Worm (Caenorhabditis elegans): ENCODE measurements around the gene srt-74.
"Not testable (repeated sequence)": the region's sequence is repeated elsewhere in the genome, so short reads cannot be mapped to it uniquely, and the experiment has no call there.

Gene srt-74

DNA sequence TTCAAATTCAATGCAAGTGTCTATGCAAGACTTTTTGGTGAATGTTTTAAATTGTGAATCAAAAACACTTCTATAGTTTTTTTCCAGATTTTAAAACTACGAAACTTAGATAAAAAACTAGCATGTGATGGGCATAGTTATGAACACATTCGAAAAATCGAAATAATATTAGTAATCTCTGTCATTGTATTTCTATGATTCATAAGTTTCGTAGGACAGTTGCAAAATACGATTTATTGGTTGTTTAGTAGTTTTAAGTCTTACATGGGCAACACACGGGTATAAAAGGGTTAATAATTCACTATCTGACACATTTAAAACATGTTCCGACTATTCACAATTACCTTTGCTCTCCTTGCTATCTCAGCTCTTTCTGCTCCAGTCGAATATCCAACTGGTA is 26.0 kb upstream of the srt-74 start, which contains the start of gene spig-5:
Gene spig-5, plus strand, starts transcription at position 301 of the 400 bp plus-strand sequence.
- TF ChIP-seq lin-39, nhr-11, nhr-67 (tag; optimal IDR thresholded peaks at IDR 0.05): not testable (repeated sequence)

DNA sequence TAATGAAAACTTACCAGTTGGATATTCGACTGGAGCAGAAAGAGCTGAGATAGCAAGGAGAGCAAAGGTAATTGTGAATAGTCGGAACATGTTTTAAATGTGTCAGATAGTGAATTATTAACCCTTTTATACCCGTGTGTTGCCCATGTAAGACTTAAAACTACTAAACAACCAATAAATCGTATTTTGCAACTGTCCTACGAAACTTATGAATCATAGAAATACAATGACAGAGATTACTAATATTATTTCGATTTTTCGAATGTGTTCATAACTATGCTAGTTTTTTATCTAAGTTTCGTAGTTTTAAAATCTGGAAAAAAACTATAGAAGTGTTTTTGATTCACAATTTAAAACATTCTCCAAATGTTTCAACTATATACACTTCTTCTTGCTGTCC is 24.6 kb upstream of the srt-74 start, which contains the start of gene spig-4:
Gene spig-4, minus strand, starts transcription at position 101 of the 400 bp plus-strand sequence.
- not testable (repeated sequence) for TF ChIP-seq ceh-82, zag-1, elt-1 (tag; optimal IDR thresholded peaks at IDR 0.05)

DNA sequence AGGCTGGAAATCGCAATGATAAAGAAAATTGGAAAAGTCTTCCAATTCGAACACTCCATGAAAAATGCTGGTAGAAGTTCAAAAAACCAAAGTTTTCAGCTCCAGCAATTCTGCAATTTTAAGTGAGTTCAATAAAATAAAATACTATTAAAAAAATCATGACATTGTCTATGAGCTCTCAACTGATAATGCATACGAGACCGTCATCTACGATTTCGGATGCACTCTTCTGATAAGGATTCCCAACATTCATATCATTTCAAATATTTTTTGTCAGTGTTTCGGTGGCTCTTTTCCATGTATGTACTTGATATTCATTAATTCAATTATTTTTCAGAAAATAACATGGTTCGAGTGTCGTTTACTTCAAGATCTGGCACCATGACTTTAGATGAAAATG is 19.0 kb upstream of the srt-74 start, which contains the start of gene F14D7.6:
Gene F14D7.6, plus strand, starts transcription at position 338 of the 400 bp plus-strand sequence.
- peak; percentile 33 for TF ChIP-seq pqm-1 (tag; optimal IDR thresholded peaks at IDR 0.05)
- TF ChIP-seq pha-4 (tag; optimal IDR thresholded peaks at IDR 0.05), result no peak
- TF ChIP-seq elt-2 (tag; optimal IDR thresholded peaks at IDR 0.05), result peak; percentile 59

DNA sequence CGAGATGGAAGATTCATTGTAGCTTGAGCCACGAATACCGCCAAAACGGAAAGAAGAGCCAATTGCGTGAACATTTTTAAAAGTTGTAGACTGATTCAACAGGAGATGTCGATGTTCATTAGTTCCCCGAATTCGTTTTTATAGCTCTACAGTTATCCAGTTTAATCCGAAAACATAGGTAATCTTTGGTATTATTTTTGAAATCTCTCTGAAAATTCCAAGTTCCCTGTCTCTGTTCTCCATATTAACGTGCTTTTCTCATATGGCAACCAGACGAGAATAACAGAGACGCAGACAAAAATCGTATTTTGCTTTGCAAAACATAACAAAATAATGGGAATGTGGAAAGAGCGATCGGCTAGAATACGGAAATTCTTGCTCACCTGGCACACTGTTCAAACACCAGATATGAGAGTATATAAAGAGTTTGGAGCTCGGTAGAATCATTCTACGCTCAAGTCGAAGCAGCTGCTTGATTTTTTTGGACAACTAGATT is 17.5 kb upstream of the srt-74 start, which contains the start of the genes spig-3 and F14D7.12:
Gene spig-3, minus strand, starts transcription at position 101 of the 496 bp plus-strand sequence.
Gene F14D7.12, plus strand, starts transcription at position 446 of the 496 bp plus-strand sequence.
- TF ChIP-seq fkh-10 (GFP tag; optimal IDR thresholded peaks at IDR 0.05) (no peak), egl-5 (tag; optimal IDR thresholded peaks at IDR 0.05) (no peak), egl-27 (tag; optimal IDR thresholded peaks at IDR 0.05) (no peak), fos-1 (tag; optimal IDR thresholded peaks at IDR 0.05) (no peak), nhr-43 (tag; optimal IDR thresholded peaks at IDR 0.05; ENCODE audit: poor library complexity, severe bottlenecking) (no peak), fkh-2 (tag; optimal IDR thresholded peaks at IDR 0.05) (no peak), ceh-28 (tag; optimal IDR thresholded peaks at IDR 0.05) (no peak), elt-3 (tag; optimal IDR thresholded peaks at IDR 0.05) (no peak), sea-2 (GFP tag; optimal IDR thresholded peaks at IDR 0.05) (no peak)

DNA sequence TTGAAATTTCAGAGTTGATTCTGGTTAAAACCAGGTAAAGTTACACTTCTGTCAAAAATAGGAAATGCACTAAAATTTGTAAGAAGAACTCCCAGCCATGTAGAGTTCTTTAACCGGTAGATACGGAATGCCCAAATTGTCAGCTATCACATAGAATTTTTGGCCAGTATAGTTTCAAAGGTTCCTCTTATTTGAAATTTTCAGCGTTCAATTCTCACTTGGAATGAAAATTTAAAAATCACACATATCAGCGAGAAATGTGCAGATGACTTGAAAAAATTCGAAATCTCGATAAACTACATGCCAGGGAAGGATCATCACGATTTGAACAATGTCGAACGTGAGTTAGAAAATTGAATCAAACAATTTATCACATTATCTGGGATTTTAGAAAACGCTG is 14.4 kb upstream of the srt-74 start, which contains the start of gene F14D7.3:
Gene F14D7.3, plus strand, starts transcription at position 301 of the 400 bp plus-strand sequence.
- TF ChIP-seq ztf-4 (tag; optimal IDR thresholded peaks at IDR 0.05), result no peak

DNA sequence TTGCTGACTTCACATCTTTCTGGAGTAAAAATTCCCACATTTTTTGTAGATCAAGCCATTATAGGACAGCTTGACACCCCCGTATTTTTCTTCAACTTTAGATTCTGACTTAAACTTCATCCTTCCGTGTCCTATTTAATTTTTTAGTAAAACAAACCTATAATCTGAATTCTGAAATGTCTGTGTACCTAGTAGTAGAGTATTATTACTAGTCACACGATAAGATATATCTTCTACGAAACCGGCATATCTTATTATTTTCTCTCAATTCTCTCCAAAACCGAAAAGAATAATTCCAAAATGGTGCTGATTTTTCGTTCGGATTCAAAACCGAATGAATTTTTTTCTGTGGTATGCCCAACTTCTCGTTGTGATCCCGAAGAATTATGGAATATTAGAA is 12.3 kb upstream of the srt-74 start, which contains the start of gene F14D7.9:
Gene F14D7.9, plus strand, starts transcription at position 301 of the 400 bp plus-strand sequence.
- no peak for TF ChIP-seq elt-3 (tag; optimal IDR thresholded peaks at IDR 0.05)
- TF ChIP-seq mdl-1 (tag; optimal IDR thresholded peaks at IDR 0.05), result no peak
- no peak for TF ChIP-seq jun-1 (tag; optimal IDR thresholded peaks at IDR 0.05)
- TF ChIP-seq tbx-2 (tag; optimal IDR thresholded peaks at IDR 0.05), result no peak
- TF ChIP-seq nhr-76 (tag; optimal IDR thresholded peaks at IDR 0.05), result no peak
- no peak for TF ChIP-seq R02D3.7 (tag; optimal IDR thresholded peaks at IDR 0.05)
- no peak for TF ChIP-seq ceh-82 (tag; optimal IDR thresholded peaks at IDR 0.05)
- TF ChIP-seq zag-1 (tag; optimal IDR thresholded peaks at IDR 0.05), result no peak
- TF ChIP-seq egl-27 (tag; optimal IDR thresholded peaks at IDR 0.05), result no peak
- no peak for TF ChIP-seq nhr-25 (tag; optimal IDR thresholded peaks at IDR 0.05)
- TF ChIP-seq snpc-4 (tag; optimal IDR thresholded peaks at IDR 0.05), result no peak
- TF ChIP-seq elt-2 (tag; optimal IDR thresholded peaks at IDR 0.05), result no peak

DNA sequence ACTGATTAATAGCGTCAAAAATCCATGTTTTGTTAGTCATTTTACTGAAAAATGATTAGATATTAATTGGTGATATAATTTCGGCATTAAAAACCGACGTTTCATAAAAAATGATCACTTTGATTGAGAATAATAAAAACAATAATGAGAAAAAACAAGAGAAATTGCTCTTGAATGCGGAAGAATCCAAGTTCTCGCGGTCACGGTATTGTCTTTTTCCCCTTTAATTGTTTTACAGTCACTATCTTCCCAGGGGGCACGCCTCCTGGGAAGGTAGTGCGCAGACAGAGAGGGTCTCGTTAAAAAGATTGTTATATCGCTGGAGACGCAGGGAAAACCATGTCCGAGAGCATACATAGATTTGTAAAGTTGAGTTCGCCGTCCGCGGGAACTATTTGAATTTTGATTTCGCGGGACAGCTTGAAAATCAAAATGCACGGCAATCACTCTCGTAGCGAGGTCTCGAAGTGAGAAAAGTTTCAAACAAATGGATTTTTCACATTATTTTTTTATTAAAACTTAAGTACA is 11.6 kb upstream of the srt-74 start, which contains the start of gene F14D7.2:
Gene F14D7.2, minus strand, starts transcription at position 51 of the 528 bp plus-strand sequence.
- no peak for TF ChIP-seq lin-15B (tag; optimal IDR thresholded peaks at IDR 0.05)
- TF ChIP-seq ama-1 (optimal IDR thresholded peaks at IDR 0.05), result no peak
- TF ChIP-seq lsy-12 (tag; optimal IDR thresholded peaks at IDR 0.05), result no peak
- TF ChIP-seq elt-3 (tag; optimal IDR thresholded peaks at IDR 0.05), result no peak
- TF ChIP-seq nfya-1 (tag; optimal IDR thresholded peaks at IDR 0.05; ENCODE audit: insufficient read depth), result no peak
- TF ChIP-seq elt-2 (tag; optimal IDR thresholded peaks at IDR 0.05), result no peak
- TF ChIP-seq jun-1 (tag; optimal IDR thresholded peaks at IDR 0.05), result no peak
- no peak for TF ChIP-seq nhr-76 (tag; optimal IDR thresholded peaks at IDR 0.05)
- TF ChIP-seq ztf-11 (tag; optimal IDR thresholded peaks at IDR 0.05), result no peak
- no peak for TF ChIP-seq unc-39 (tag; optimal IDR thresholded peaks at IDR 0.05)
- no peak for TF ChIP-seq fkh-10 (GFP tag; optimal IDR thresholded peaks at IDR 0.05)
- no peak for TF ChIP-seq nhr-25 (tag; optimal IDR thresholded peaks at IDR 0.05)
- no peak for TF ChIP-seq ceh-28 (tag; optimal IDR thresholded peaks at IDR 0.05)
- TF ChIP-seq fos-1 (tag; optimal IDR thresholded peaks at IDR 0.05), result no peak
